Worm (Caenorhabditis elegans): ENCODE measurements around the gene R160.12.

DNA sequence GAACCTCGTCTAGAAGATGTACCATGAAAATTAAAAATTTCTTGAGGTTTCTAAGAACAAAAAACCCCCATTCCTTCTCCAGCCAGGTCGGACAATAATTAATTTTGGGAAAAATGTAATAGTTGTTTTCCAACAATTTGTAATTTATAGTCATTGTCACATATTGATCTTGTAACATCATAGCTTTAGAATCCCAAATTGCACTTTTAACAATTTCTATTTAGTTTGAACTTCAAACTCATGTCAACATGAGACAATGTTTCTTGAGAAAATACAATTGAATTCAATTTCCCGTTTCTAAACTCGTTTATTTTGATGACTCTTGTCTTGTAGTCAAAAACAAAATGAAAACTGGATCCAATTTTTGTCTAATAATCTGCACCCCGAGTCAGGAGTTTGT lies 22.7 kb upstream of the R160.12 start:
- no peak for TF ChIP-seq unc-39 (tag; optimal IDR thresholded peaks at IDR 0.05)
- no peak for TF ChIP-seq nhr-11 (tag; optimal IDR thresholded peaks at IDR 0.05)
- TF ChIP-seq nhr-237 (tag; optimal IDR thresholded peaks at IDR 0.05), result no peak
- no peak for TF ChIP-seq nhr-76 (tag; optimal IDR thresholded peaks at IDR 0.05)
- TF ChIP-seq tbx-2 (tag; optimal IDR thresholded peaks at IDR 0.05), result no peak
- TF ChIP-seq nhr-23 (tag; optimal IDR thresholded peaks at IDR 0.05), result no peak

Data from whole organism, L3 larva.